Fruit fly (Drosophila melanogaster): ENCODE data around the gene CG17919.
A peak's percentile ranks its signal among the peaks of the same experiment; 100 is the strongest.

The CG17919 gene

dm6 chr3R:6352893-6353623 is 9.2 kb downstream of the CG17919 start:
- TF ChIP-seq ttk (optimal IDR thresholded peaks at IDR 0.05) (no peak), Myc (optimal IDR thresholded peaks at IDR 0.05) (no peak), Sin3A (optimal IDR thresholded peaks at IDR 0.05) (no peak), psq (optimal IDR thresholded peaks at IDR 0.05) (no peak), insv (optimal IDR thresholded peaks at IDR 0.05) (no peak), h (optimal IDR thresholded peaks at IDR 0.05) (no peak)

DNA sequence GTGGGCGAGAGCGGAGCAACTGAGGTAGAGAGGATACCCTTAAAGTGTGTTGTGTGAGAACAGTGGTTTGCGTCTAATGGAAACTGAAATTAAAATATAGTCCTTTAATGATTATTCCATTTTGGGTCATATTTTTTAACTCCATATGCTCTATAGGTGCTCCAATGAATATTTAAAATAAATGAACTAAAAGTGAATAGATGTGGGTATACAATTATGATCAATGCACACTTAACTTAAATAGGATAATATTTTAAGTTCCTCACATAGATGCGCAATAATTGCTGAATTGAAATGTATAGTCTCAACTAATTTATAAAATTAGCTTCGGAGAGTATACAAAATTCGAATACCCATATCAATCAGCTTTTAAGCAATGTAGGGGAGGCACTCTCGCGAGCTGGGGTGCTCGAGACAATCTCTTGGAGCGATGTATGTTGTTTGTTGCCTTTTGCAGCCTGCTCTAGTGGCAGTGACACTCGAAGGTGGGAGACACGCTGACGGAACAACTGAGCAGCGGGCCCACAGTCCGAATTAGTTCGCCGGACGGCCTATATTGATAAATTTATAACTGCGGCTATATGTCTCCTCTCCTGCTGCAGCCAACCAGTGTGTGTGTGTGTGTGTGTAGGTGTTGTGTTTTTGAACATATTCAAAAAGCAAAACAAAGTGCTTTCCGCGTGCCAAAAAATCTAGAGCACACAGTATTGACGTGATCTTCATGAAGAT is 10.0 kb downstream of the CG17919 start:
- TF ChIP-seq ttk (optimal IDR thresholded peaks at IDR 0.05) (no peak), psq (optimal IDR thresholded peaks at IDR 0.05) (no peak), Myc (optimal IDR thresholded peaks at IDR 0.05) (no peak), Sin3A (optimal IDR thresholded peaks at IDR 0.05) (no peak), h (optimal IDR thresholded peaks at IDR 0.05) (no peak), insv (optimal IDR thresholded peaks at IDR 0.05) (no peak)

DNA sequence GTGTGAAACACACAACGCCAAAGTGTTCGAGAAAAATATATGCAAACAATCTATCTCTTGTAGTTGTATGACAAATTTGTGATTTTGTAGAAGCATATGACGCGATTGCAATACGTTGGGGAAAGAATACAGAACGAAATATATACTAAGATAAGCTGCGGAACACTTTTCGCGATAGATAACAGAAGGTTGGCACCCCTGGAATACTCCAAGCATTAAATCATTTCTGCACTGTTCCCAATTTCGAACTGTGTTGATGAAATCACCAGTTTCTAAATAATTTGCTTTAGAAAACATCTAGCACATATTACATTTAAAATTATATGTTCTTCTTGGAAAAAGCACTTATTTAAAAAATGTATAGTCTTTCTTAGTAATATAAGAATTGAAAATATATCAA is 10.6 kb downstream of the CG17919 start:
- no peak for TF ChIP-seq Sin3A (optimal IDR thresholded peaks at IDR 0.05)
- TF ChIP-seq psq (optimal IDR thresholded peaks at IDR 0.05): no peak
- TF ChIP-seq insv (optimal IDR thresholded peaks at IDR 0.05): no peak
- no peak for TF ChIP-seq Myc (optimal IDR thresholded peaks at IDR 0.05)
- no peak for TF ChIP-seq h (optimal IDR thresholded peaks at IDR 0.05)
- TF ChIP-seq ttk (optimal IDR thresholded peaks at IDR 0.05): no peak

dm6 chr3R:6368100-6368499 is 24.3 kb downstream of the CG17919 start, which contains the start of gene CG42724:
Gene CG42724 (minus strand): TSS chr3R:6368288.
- TF ChIP-seq psq (optimal IDR thresholded peaks at IDR 0.05) (peak; percentile 18), insv (optimal IDR thresholded peaks at IDR 0.05) (no peak), h (optimal IDR thresholded peaks at IDR 0.05) (no peak)

DNA sequence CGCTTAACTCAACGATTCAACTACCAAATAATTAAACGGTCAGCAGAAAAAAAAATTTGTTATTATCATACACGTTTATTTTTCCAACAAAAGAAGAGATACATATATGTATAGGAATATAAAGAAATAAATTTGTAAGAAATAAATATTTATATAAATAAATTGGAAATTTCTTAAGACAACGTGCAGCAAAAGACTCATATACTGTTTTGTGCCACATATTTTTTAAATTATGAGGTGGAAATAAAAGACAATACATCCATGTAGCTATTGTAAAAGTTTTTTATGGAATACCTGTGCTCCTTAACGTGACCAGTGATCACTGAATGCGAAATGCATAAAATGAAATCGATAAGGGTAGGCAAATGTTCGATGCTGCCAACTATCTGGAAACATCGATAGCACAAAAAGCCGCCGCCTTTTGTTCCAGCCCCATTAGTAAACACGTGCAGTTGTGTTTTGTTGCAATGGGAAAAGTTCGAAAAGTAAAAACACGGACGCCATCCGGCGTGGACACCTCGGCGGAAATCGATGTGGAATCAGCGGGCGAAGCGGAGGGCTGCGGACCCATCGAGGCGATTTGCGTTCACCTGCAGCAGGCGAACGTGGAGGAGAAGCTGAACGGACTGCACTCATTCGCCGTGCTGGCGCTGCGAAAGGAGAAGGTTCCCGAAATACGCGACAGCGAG is 24.9 kb downstream of the CG17919 start, which contains the start of gene CG10286:
Gene CG10286 (plus strand): TSS at position 416 of the 689 bp plus-strand sequence.
- TF ChIP-seq Sin3A (optimal IDR thresholded peaks at IDR 0.05) (no peak), Myc (optimal IDR thresholded peaks at IDR 0.05) (no peak), ttk (optimal IDR thresholded peaks at IDR 0.05) (no peak), h (optimal IDR thresholded peaks at IDR 0.05) (no peak), psq (optimal IDR thresholded peaks at IDR 0.05) (no peak), insv (optimal IDR thresholded peaks at IDR 0.05) (no peak)

DNA sequence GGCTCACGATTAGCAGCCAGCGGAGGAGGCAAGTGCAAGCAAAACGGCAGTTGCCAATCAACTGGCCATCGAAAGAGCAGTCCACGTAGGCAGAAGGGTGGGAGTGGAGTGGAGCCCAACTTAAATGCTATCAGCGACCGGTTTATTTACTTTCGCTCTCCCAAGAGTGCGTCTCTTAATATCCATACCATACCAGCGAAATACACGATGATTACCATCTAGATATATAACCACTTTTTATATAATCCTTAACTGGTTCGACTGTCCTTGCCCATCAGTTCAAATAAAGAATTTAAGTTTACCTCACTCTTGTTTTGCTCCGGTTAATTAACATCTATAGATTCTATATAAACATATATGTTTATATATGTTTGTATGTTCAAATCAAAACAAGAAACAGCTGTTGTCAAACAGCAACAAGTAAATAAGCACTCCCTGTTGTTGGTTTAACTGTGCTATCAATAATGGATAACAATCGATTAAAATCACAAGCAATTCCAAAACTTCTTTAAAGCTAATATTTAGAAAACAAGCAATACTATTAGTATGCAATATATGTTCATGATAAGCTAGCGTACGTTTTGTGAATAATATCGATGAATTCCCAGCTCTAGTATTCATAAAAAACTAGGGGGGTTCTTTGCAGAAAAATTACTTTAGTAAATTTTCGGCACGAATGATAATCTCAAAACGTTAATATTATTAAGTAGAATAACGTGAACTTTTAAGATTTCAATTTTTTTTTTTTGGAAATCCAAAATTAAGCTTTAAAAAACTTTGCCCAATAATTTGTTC is 29.9 kb downstream of the CG17919 start:
- TF ChIP-seq ttk (optimal IDR thresholded peaks at IDR 0.05): no peak
- no peak for TF ChIP-seq Myc (optimal IDR thresholded peaks at IDR 0.05)
- TF ChIP-seq h (optimal IDR thresholded peaks at IDR 0.05): no peak
- TF ChIP-seq insv (optimal IDR thresholded peaks at IDR 0.05): no peak
- TF ChIP-seq Sin3A (optimal IDR thresholded peaks at IDR 0.05): no peak
- TF ChIP-seq psq (optimal IDR thresholded peaks at IDR 0.05): no peak

dm6 chr3R:6374307-6374574 is 30.4 kb downstream of the CG17919 start, which contains the start of gene CG42564:
Gene CG42564 (plus strand): TSS chr3R:6374475.
- TF ChIP-seq Myc (optimal IDR thresholded peaks at IDR 0.05) (no peak), Sin3A (optimal IDR thresholded peaks at IDR 0.05) (no peak), psq (optimal IDR thresholded peaks at IDR 0.05) (no peak), ttk (optimal IDR thresholded peaks at IDR 0.05) (no peak), insv (optimal IDR thresholded peaks at IDR 0.05) (no peak), h (optimal IDR thresholded peaks at IDR 0.05) (no peak)

- TF ChIP-seq h (optimal IDR thresholded peaks at IDR 0.05) (no peak), Sin3A (optimal IDR thresholded peaks at IDR 0.05) (no peak), insv (optimal IDR thresholded peaks at IDR 0.05) (no peak), psq (optimal IDR thresholded peaks at IDR 0.05) (no peak), Myc (optimal IDR thresholded peaks at IDR 0.05) (no peak), ttk (optimal IDR thresholded peaks at IDR 0.05) (no peak)
These were observed 32.1 kb downstream of the CG17919 start, which contains the start of gene CRAT for dm6 chr3R:6375944-6376343. Gene CRAT (minus strand): TSS chr3R:6376044.

DNA sequence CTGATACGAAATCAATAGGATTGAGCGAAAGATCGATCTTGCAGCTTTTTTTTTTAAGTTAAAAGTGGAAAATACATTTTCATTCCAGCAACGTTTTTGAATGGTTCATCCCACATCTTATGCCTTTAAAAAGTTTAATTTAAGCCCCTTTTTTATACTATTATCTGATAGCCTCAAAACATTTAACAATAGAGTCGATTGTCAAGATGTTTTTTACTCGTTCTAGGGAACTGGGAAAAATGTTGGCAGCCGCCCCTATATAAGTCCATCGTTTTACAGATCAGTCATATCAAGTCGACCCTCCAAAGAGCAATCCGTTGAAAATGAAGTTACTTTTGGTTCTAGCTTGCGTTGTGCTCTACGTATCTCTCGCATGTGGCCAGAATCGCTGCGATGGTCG is 33.7 kb downstream of the CG17919 start, which contains the start of gene CG42537:
Gene CG42537 (plus strand): TSS at position 301 of the 400 bp plus-strand sequence.
- TF ChIP-seq Sin3A (optimal IDR thresholded peaks at IDR 0.05) (no peak), Myc (optimal IDR thresholded peaks at IDR 0.05) (no peak), psq (optimal IDR thresholded peaks at IDR 0.05) (no peak), insv (optimal IDR thresholded peaks at IDR 0.05) (no peak), h (optimal IDR thresholded peaks at IDR 0.05) (no peak), ttk (optimal IDR thresholded peaks at IDR 0.05) (no peak)

dm6 chr3R:6380129-6380528 is 36.3 kb downstream of the CG17919 start, which contains the start of the genes CG1024 and TfIIFalpha:
Gene CG1024 (minus strand): TSS chr3R:6380328.
Gene TfIIFalpha (plus strand): TSS chr3R:6380467.
- no peak for TF ChIP-seq ttk (optimal IDR thresholded peaks at IDR 0.05)
- TF ChIP-seq h (optimal IDR thresholded peaks at IDR 0.05): no peak
- no peak for TF ChIP-seq insv (optimal IDR thresholded peaks at IDR 0.05)
- no peak for TF ChIP-seq psq (optimal IDR thresholded peaks at IDR 0.05)
- no peak for TF ChIP-seq Sin3A (optimal IDR thresholded peaks at IDR 0.05)
- no peak for TF ChIP-seq Myc (optimal IDR thresholded peaks at IDR 0.05)

dm6 chr3R:6381784-6382183 is 38.0 kb downstream of the CG17919 start:
- TF ChIP-seq ttk (optimal IDR thresholded peaks at IDR 0.05) (no peak), Myc (optimal IDR thresholded peaks at IDR 0.05) (no peak), psq (optimal IDR thresholded peaks at IDR 0.05) (no peak), Sin3A (optimal IDR thresholded peaks at IDR 0.05) (no peak), h (optimal IDR thresholded peaks at IDR 0.05) (no peak), insv (optimal IDR thresholded peaks at IDR 0.05) (no peak)

Data from Kc167 (cell line).